Fruit fly (Drosophila melanogaster) whole organism, embryonic: ENCODE results near the gene gukh.

Experiments used
- ATbp ChIP-seq: fragments of 200-800 bp; sonication (Bioruptor generic); optimal IDR thresholded peaks from 2 replicates; lab custom pipeline; 2017; ENCODE audit warnings: missing biosample characterization, mild to moderate bottlenecking, missing genetic modification characterization, missing genetic modification reagents
- Blimp-1 ChIP-seq: fragments of 200-800 bp; sonication (Bioruptor generic); optimal IDR thresholded peaks from 3 replicates; lab custom pipeline; 2018; ENCODE audit warnings: missing biosample characterization, missing genetic modification characterization, mild to moderate bottlenecking, moderate library complexity, missing genetic modification reagents
- CG10366 ChIP-seq: fragments of 200-800 bp; sonication (Bioruptor generic); IDR thresholded peaks from 2 replicates; pipeline ENCODE4 v1.3.6; 2022; ENCODE audit warnings: missing biosample characterization, missing genetic modification characterization
- CG11695 ChIP-seq: fragments of 200-800 bp; sonication (Bioruptor generic); IDR thresholded peaks from 3 replicates; pipeline ENCODE4 v1.3.6; 2022; ENCODE audit warnings: missing biosample characterization, missing genetic modification characterization
- CG12769 ChIP-seq: fragments of 200-800 bp; sonication (Bioruptor generic); optimal IDR thresholded peaks from 2 replicates; lab custom pipeline; 2019; ENCODE audit warnings: missing biosample characterization, mild to moderate bottlenecking, missing genetic modification characterization, moderate library complexity
- CG15269 ChIP-seq: fragments of 200-800 bp; sonication (Bioruptor generic); optimal IDR thresholded peaks from 2 replicates; lab custom pipeline; 2018; ENCODE audit warnings: missing biosample characterization, mild to moderate bottlenecking, missing genetic modification characterization, moderate library complexity
- CG17568 ChIP-seq: fragments of 200-800 bp; sonication (Bioruptor generic); optimal IDR thresholded peaks from 2 replicates; lab custom pipeline; 2018; ENCODE audit warnings: missing biosample characterization, mild to moderate bottlenecking, missing genetic modification characterization, moderate library complexity
- CG1832 ChIP-seq: fragments of 200-800 bp; sonication (Bioruptor generic); optimal IDR thresholded peaks from 2 replicates; lab custom pipeline; 2017; ENCODE audit warnings: missing biosample characterization, mild to moderate bottlenecking, missing genetic modification characterization, inconsistent platforms
- CG30403 ChIP-seq: fragments of 200-800 bp; sonication (Bioruptor generic); optimal IDR thresholded peaks from 3 replicates; lab custom pipeline; 2016; ENCODE audit warnings: missing biosample characterization, missing genetic modification characterization
- CG3281 ChIP-seq: fragments of 200-800 bp; sonication (Bioruptor generic); optimal IDR thresholded peaks from 3 replicates; lab custom pipeline; 2017; ENCODE audit warnings: missing biosample characterization, mild to moderate bottlenecking, missing genetic modification characterization
- CG4282 ChIP-seq: fragments of 200-800 bp; sonication (Bioruptor generic); optimal IDR thresholded peaks from 2 replicates; lab custom pipeline; 2016; ENCODE audit warnings: missing biosample characterization, missing genetic modification characterization
- CG6175 ChIP-seq: fragments of 200-800 bp; sonication (Bioruptor generic); IDR thresholded peaks from 3 replicates; pipeline ENCODE4 v1.3.6; 2022; ENCODE audit warnings: missing biosample characterization, missing genetic modification characterization
- CG8290 ChIP-seq, 3 experiments: fragments of 200-800 bp; sonication (Bioruptor generic); optimal IDR thresholded peaks; 2 replicates each; lab custom pipeline; 2016 to 2019; ENCODE audit warnings: missing biosample characterization in 3 of 3, missing genetic modification characterization in 3 of 3, mild to moderate bottlenecking in 2 of 3, moderate library complexity in 1 of 3
- TFAM ChIP-seq: fragments of 200-800 bp; sonication (Bioruptor generic); optimal IDR thresholded peaks from 2 replicates; lab custom pipeline; 2017; ENCODE audit warnings: missing biosample characterization, missing genetic modification characterization, inconsistent platforms
- Xrp1 ChIP-seq: fragments of 200-800 bp; sonication (Bioruptor generic); IDR thresholded peaks from 2 replicates; pipeline ENCODE4 v1.3.6; 2022; ENCODE audit warnings: missing biosample characterization, missing genetic modification characterization
- abd-A ChIP-seq: fragments of 200-800 bp; sonication (Bioruptor generic); optimal IDR thresholded peaks from 3 replicates; lab custom pipeline; 2019; ENCODE audit warnings: missing biosample characterization, mild to moderate bottlenecking, missing genetic modification characterization, moderate library complexity
- amos ChIP-seq: fragments of 200-800 bp; sonication (Bioruptor generic); IDR thresholded peaks from 2 replicates; pipeline ENCODE4 v1.3.6; 2022; ENCODE audit warnings: missing biosample characterization, missing genetic modification characterization; ENCODE audit not compliant: partially characterized antibody
- cg ChIP-seq: fragments of 200-800 bp; sonication (Bioruptor generic); optimal IDR thresholded peaks from 3 replicates; lab custom pipeline; 2019; ENCODE audit warnings: missing biosample characterization, mild to moderate bottlenecking, missing genetic modification characterization, moderate library complexity
- chinmo ChIP-seq: fragments of 200-800 bp; sonication (Bioruptor generic); IDR thresholded peaks from 4 replicates; pipeline ENCODE4 v1.3.6; 2022; ENCODE audit warnings: missing biosample characterization, missing genetic modification characterization; ENCODE audit not compliant: partially characterized antibody
- corto ChIP-seq: fragments of 200-800 bp; sonication (Bioruptor generic); optimal IDR thresholded peaks from 2 replicates; lab custom pipeline; 2016; ENCODE audit warnings: missing biosample characterization, mild to moderate bottlenecking, missing genetic modification characterization, moderate library complexity
- cwo ChIP-seq: fragments of 200-800 bp; sonication (Bioruptor generic); optimal IDR thresholded peaks from 3 replicates; lab custom pipeline; 2017; ENCODE audit warnings: missing biosample characterization, missing genetic modification characterization, mild to moderate bottlenecking, moderate library complexity, missing genetic modification reagents
- dpn ChIP-seq, 2 experiments: fragments of 200-800 bp; sonication (Bioruptor generic); optimal IDR thresholded peaks; 3 replicates each; lab custom pipeline; 2016; ENCODE audit warnings: missing biosample characterization in 2 of 2, missing genetic modification characterization in 2 of 2
- eyg ChIP-seq: fragments of 200-800 bp; sonication (Bioruptor generic); optimal IDR thresholded peaks from 3 replicates; lab custom pipeline; 2016; ENCODE audit warnings: missing biosample characterization, missing genetic modification characterization
- fu2 ChIP-seq: fragments of 200-800 bp; sonication (Bioruptor generic); optimal IDR thresholded peaks from 2 replicates; lab custom pipeline; 2016; ENCODE audit warnings: missing biosample characterization, missing genetic modification characterization
- grau ChIP-seq: fragments of 200-800 bp; optimal IDR thresholded peaks from 3 replicates; lab custom pipeline; 2019; ENCODE audit warnings: missing biosample characterization, mild to moderate bottlenecking, missing genetic modification characterization, moderate library complexity
- gro ChIP-seq: fragments of 200-800 bp; sonication (Bioruptor generic); optimal IDR thresholded peaks from 2 replicates; lab custom pipeline; 2016; ENCODE audit warnings: missing biosample characterization, missing genetic modification characterization
- gsb-n ChIP-seq: fragments of 200-800 bp; sonication (Bioruptor generic); optimal IDR thresholded peaks from 3 replicates; lab custom pipeline; 2018; ENCODE audit warnings: missing biosample characterization, mild to moderate bottlenecking, missing genetic modification characterization
- hkb ChIP-seq, 2 experiments: fragments of 200-800 bp in 1 of 2; fragments of >200 bp in 1 of 2; sonication (Bioruptor generic) in 1 of 2; IDR thresholded peaks in 1 of 2; optimal IDR thresholded peaks in 1 of 2; 2 replicates each; pipeline versions ENCODE4 v1.3.6 to Lab custom; 2017 to 2022; ENCODE audit warnings: missing biosample characterization in 1 of 2, missing genetic modification characterization in 1 of 2
- jumu ChIP-seq: fragments of 200-800 bp; sonication (Bioruptor generic); optimal IDR thresholded peaks from 3 replicates; lab custom pipeline; 2016; ENCODE audit warnings: missing biosample characterization, missing genetic modification characterization
- lbe ChIP-seq: fragments of 200-800 bp; sonication (Bioruptor generic); optimal IDR thresholded peaks from 2 replicates; lab custom pipeline; 2016; ENCODE audit warnings: missing biosample characterization, mild to moderate bottlenecking, missing genetic modification characterization
- lmd ChIP-seq: fragments of 200-800 bp; sonication (Bioruptor generic); IDR thresholded peaks from 2 replicates; pipeline ENCODE4 v1.3.6; 2022; ENCODE audit warnings: missing biosample characterization, missing genetic modification characterization
- mirr ChIP-seq: fragments of 200-800 bp; sonication (Bioruptor generic); optimal IDR thresholded peaks from 3 replicates; lab custom pipeline; 2018; ENCODE audit warnings: missing biosample characterization, mild to moderate bottlenecking, missing genetic modification characterization
- otp ChIP-seq: fragments of 200-800 bp; sonication (Bioruptor generic); IDR thresholded peaks from 3 replicates; pipeline ENCODE4, ENCODE4 v1.3.6; 2022; ENCODE audit warnings: missing biosample characterization, missing genetic modification characterization
- peb ChIP-seq: fragments of 200-800 bp; sonication (Bioruptor generic); IDR thresholded peaks from 2 replicates; pipeline ENCODE4 v1.3.6; 2022; ENCODE audit warnings: missing biosample characterization, missing genetic modification characterization
- pfk ChIP-seq: fragments of 200-800 bp; sonication (Bioruptor generic); optimal IDR thresholded peaks from 2 replicates; lab custom pipeline; 2018; ENCODE audit warnings: missing biosample characterization, mild to moderate bottlenecking, missing genetic modification characterization, moderate library complexity
- sd ChIP-seq: fragments of 200-800 bp; sonication (Bioruptor generic); optimal IDR thresholded peaks from 3 replicates; lab custom pipeline; 2018; ENCODE audit warnings: missing biosample characterization, mild to moderate bottlenecking, missing genetic modification characterization, moderate library complexity
- sug ChIP-seq: fragments of 200-800 bp; optimal IDR thresholded peaks from 2 replicates; lab custom pipeline; 2019; ENCODE audit warnings: missing biosample characterization, mild to moderate bottlenecking, missing genetic modification characterization, moderate library complexity
- trh ChIP-seq: fragments of 200-800 bp; sonication (Bioruptor generic); optimal IDR thresholded peaks from 2 replicates; lab custom pipeline; 2016; ENCODE audit warnings: missing biosample characterization, missing genetic modification characterization
- vvl ChIP-seq: fragments of 200-800 bp; sonication (Bioruptor generic); IDR thresholded peaks from 2 replicates; pipeline ENCODE4 v1.3.6; 2022; ENCODE audit warnings: missing biosample characterization, missing genetic modification characterization
- wek ChIP-seq: fragments of 200-800 bp; sonication (Bioruptor generic); optimal IDR thresholded peaks from 3 replicates; lab custom pipeline; 2018; ENCODE audit warnings: missing biosample characterization, mild to moderate bottlenecking, missing genetic modification characterization, moderate library complexity

The gukh gene

DNA sequence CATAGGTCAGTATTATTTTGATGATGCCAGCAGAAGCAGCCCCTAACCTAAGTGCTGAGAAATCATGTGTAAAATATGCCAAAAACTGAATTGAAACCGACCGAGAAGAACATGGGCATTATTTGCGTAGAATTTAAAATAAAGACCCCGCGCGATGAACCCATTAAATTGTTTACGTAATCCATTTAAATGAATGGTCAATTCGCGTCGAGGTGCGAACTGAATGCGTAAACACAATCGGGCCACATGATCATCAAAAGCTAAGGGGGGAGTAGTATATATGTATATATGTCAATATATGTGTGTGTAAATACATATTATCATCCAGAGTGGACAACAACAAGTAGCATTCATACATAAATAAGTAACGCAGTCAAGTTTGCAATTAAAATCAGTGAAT lies 76.3 kb downstream of the gukh start (continued):
- TF ChIP-seq Xrp1 (peak; percentile 15; the same call in 1 of the 2 replicates), sd (tag; lab: Kevin White, UChicago) (peak; percentile 30), CG8290 (GFP tag; optimal IDR thresholded peaks at IDR 0.05; lab: Kevin White, UChicago) (no peak), CG8290 (tag; optimal IDR thresholded peaks at IDR 0.05; lab: Kevin White, UChicago) (peak in 1 of 2 experiments; percentile 20), ATbp (GFP tag; lab: Kevin White, UChicago) (peak; percentile 28), hkb (optimal IDR thresholded peaks at IDR 0.05; lab: Kevin White, UChicago) (no peak), hkb (GFP tag; IDR thresholded peaks at IDR 0.05; lab: Robert Waterston, UW) (0 out of 2 replicates have a peak, but pooled peaks have one; percentile 6), mirr (GFP tag; lab: Kevin White, UChicago) (peak; percentile 43), TFAM (GFP tag; lab: Kevin White, UChicago) (no peak), lmd (no peak), CG15269 (tag; lab: Kevin White, UChicago) (peak; percentile 4), wek (GFP tag; lab: Kevin White, UChicago) (peak; percentile 22), peb (GFP tag; lab: Robert Waterston, UW) (no peak), dpn (GFP tag; optimal IDR thresholded peaks at IDR 0.05; lab: Kevin White, UChicago) (no peak), sug (tag; lab: Kevin White, UChicago) (peak; percentile 24), CG6175 (GFP tag; lab: Robert Waterston, UW) (no peak), abd-A (peak; percentile 56), fu2 (no peak), CG12769 (tag; lab: Kevin White, UChicago) (peak; percentile 32), vvl (GFP tag; lab: Robert Waterston, UW) (peak; percentile 11; the same call in 1 of the 2 replicates), CG3281 (GFP tag; lab: Kevin White, UChicago) (peak; percentile 2), gro (GFP tag; lab: Kevin White, UChicago) (peak; percentile 12), amos (GFP tag; lab: Robert Waterston, UW) (no peak), CG4282 (GFP tag; lab: Kevin White, UChicago) (no peak), CG11695 (GFP tag; lab: Robert Waterston, UW) (no peak), chinmo (GFP tag; lab: Robert Waterston, UW) (0 out of 4 replicates have a peak, but pooled peaks have one; percentile 15), CG1832 (no peak), cg (GFP tag; lab: Kevin White, UChicago) (no peak), CG30403 (no peak), CG17568 (peak; percentile 6), otp (GFP tag; lab: Robert Waterston, UW) (peak; percentile 59; the same call in 1 of the 3 replicates), CG10366 (GFP tag; lab: Robert Waterston, UW) (no peak), cwo (no peak), trh (no peak)

- TF ChIP-seq jumu (no peak), grau (tag; lab: Kevin White, UChicago) (peak; percentile 39), gsb-n (tag; lab: Kevin White, UChicago) (no peak)
Observed at dm6 chr3R:19062549-19062948, 78.7 kb downstream of the gukh start.

dm6 chr3R:19064037-19064664 lies 80.3 kb downstream of the gukh start:
- peak; percentile 29 for TF ChIP-seq corto (GFP tag; lab: Kevin White, UChicago)
- TF ChIP-seq eyg: no peak
- TF ChIP-seq lbe: peak; percentile 11
- TF ChIP-seq pfk (GFP tag; lab: Kevin White, UChicago): no peak
- TF ChIP-seq Blimp-1 (GFP tag; lab: Kevin White, UChicago): peak; percentile 5
